Worm (Caenorhabditis elegans): ENCODE results near the gene nhr-231.

DNA sequence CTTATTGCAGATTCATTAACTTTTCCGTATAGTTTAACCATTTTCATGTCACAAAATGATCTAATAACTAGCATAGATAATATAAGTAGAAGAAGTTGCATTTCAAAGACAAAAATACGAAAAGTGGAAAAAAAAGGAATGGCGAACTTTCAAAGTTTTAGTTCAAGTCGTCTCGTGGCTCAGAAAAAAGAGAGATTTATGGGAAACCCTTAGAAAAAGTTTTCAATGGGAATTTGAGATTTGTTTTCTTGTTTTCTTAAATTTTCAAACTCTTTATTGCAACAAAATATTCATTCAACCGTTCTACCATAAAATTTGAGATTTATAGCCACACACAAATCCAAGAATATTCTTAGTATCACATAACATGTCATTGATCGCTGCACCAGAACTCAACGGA, 48.6 kb upstream of the nhr-231 start, which contains the start of gene clec-250:
- TF ChIP-seq ama-1 (optimal IDR thresholded peaks at IDR 0.05) (no peak), ceh-90 (tag; optimal IDR thresholded peaks at IDR 0.05) (no peak), lsy-2 (tag; optimal IDR thresholded peaks at IDR 0.05) (no peak), egl-13 (tag; optimal IDR thresholded peaks at IDR 0.05) (no peak), nhr-77 (tag; optimal IDR thresholded peaks at IDR 0.05) (no peak), isw-1 (GFP tag; IDR thresholded peaks at IDR 0.05) (no peak), nhr-71 (tag; optimal IDR thresholded peaks at IDR 0.05) (no peak), fos-1 (tag; optimal IDR thresholded peaks at IDR 0.05) (no peak), zip-4 (GFP tag; optimal IDR thresholded peaks at IDR 0.05) (no peak), nhr-237 (tag; optimal IDR thresholded peaks at IDR 0.05) (no peak), ces-1 (GFP tag; optimal IDR thresholded peaks at IDR 0.05) (no peak), lin-15B (tag; optimal IDR thresholded peaks at IDR 0.05) (no peak), unc-130 (tag; optimal IDR thresholded peaks at IDR 0.05) (no peak), nhr-76 (tag; optimal IDR thresholded peaks at IDR 0.05) (no peak)
